Worm (Caenorhabditis elegans) whole organism, late embryonic: Measurements from ENCODE around the gene C46C2.5.

ENCODE experiments used
- ceh-6 ChIP-seq: fragments of 200-800 bp; sonication (Bioruptor generic); optimal IDR thresholded peaks from 2 replicates; lab custom pipeline; 2018; ENCODE audit warnings: mild to moderate bottlenecking, missing genetic modification characterization, missing compliant biosample characterization
- nhr-11 ChIP-seq: fragments of 150-350 bp; optimal IDR thresholded peaks from 2 replicates; lab custom pipeline; 2014; ENCODE audit warnings: missing biosample characterization, missing genetic modification characterization

DNA sequence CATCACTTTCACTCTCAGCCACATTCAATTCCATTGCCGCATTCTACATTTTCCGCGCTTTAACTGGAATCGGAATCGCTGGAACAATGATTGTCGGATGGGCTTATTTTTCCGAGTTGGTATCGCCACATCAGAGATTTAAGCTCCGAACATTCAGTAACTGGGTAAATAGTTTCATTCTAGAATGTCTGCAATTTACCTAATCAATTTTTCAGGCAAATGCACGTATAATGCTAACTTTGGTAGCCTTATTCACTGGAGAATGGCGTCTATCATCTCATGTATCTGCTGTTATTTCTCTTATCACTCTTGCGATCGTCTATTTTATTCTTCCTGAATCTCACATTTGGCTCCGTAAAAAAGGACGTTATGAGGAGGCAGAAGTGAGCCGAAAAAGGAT lies 26.0 kb upstream of the C46C2.5 start:
- TF ChIP-seq ceh-6 (GFP tag; lab: Kevin White, UChicago) (no peak), nhr-11 (no peak)
